Fruit fly (Drosophila melanogaster): ENCODE data around the gene CG1806.

- TF ChIP-seq CG11294 (GFP tag; IDR thresholded peaks at IDR 0.05) (no peak), CG6276 (GFP tag; optimal IDR thresholded peaks at IDR 0.05) (no peak), CG34406 (GFP tag; optimal IDR thresholded peaks at IDR 0.05) (no peak), CG1621 (tag; optimal IDR thresholded peaks at IDR 0.05) (no peak), cyc (GFP tag; optimal IDR thresholded peaks at IDR 0.05) (no peak), Blimp-1 (GFP tag; optimal IDR thresholded peaks at IDR 0.05) (no peak), Ets21C (GFP tag; optimal IDR thresholded peaks at IDR 0.05) (no peak), Eip75B (GFP tag; optimal IDR thresholded peaks at IDR 0.05) (no peak), Sox102F (GFP tag; optimal IDR thresholded peaks at IDR 0.05) (no peak), CG8119 (GFP tag; IDR thresholded peaks at IDR 0.05) (no peak), CG6854 (GFP tag; optimal IDR thresholded peaks at IDR 0.05) (no peak), CG3032 (tag; optimal IDR thresholded peaks at IDR 0.05) (no peak), pdm3 (GFP tag; optimal IDR thresholded peaks at IDR 0.05) (no peak), Eip93F (GFP tag; optimal IDR thresholded peaks at IDR 0.05) (no peak)
Measured at dm6 chrX:11988912-11989311, 18.1 kb upstream of the CG1806 start, which contains the start of gene tsg.

Data from whole organism, prepupa.